Fruit fly (Drosophila melanogaster): ENCODE data around the gene CG5614.

Gene CG5614

DNA sequence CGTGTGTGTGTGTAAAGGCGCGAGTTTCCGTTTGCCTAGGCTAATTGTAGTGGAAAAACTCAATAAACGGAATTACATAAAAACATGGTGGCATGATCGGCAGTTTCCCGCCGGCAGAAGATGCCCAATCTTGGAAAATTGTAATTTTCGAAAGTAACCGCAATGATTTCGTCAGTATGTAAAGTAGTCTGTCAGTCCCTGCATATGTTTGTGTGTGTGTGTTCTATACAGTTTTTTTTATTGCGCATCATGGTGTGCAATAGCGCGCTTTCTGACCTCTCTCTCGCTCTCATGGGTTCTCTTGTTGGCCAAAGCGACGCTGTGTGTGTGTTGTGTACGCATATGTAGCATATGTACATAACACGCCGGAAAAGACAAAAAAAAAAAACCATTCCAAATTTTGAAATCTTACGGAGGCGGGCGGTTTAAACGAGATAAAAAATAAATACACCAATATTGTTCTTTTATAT is 14.7 kb downstream of the CG5614 start (continued):
- TF ChIP-seq chn (GFP tag; optimal IDR thresholded peaks at IDR 0.05) = peak; percentile 6
- no peak for TF ChIP-seq CG6175 (GFP tag; IDR thresholded peaks at IDR 0.05)
- TF ChIP-seq CG10321 (GFP tag; IDR thresholded peaks at IDR 0.05) = peak; percentile 69
- no peak for TF ChIP-seq amos (GFP tag; IDR thresholded peaks at IDR 0.05; ENCODE audit: partially characterized antibody)
- no peak for TF ChIP-seq CG31365 (tag; optimal IDR thresholded peaks at IDR 0.05)
- no peak for TF ChIP-seq oc (tag; optimal IDR thresholded peaks at IDR 0.05)
- peak; percentile 66 for TF ChIP-seq CG33213 (GFP tag; optimal IDR thresholded peaks at IDR 0.05)
- TF ChIP-seq CG8089 (GFP tag; optimal IDR thresholded peaks at IDR 0.05) = peak; percentile 30
- TF ChIP-seq grn (GFP tag; optimal IDR thresholded peaks at IDR 0.05) = no peak
- TF ChIP-seq slp2 (GFP tag; optimal IDR thresholded peaks at IDR 0.05) = peak; percentile 12
- 0 out of 3 replicates have a peak, but pooled peaks have one; percentile 18 for TF ChIP-seq CG11093 (GFP tag; IDR thresholded peaks at IDR 0.05)
- TF ChIP-seq HHEX (GFP tag; optimal IDR thresholded peaks at IDR 0.05) = peak; percentile 49
- TF ChIP-seq Blimp-1 (GFP tag; optimal IDR thresholded peaks at IDR 0.05) = peak; percentile 9
- TF ChIP-seq vvl (GFP tag; IDR thresholded peaks at IDR 0.05) = peak; percentile 52
- TF ChIP-seq CG2712 (tag; optimal IDR thresholded peaks at IDR 0.05) = peak; percentile 9
- 0 out of 2 replicates have a peak, but pooled peaks have one; percentile 21 for TF ChIP-seq rib (GFP tag; IDR thresholded peaks at IDR 0.05)
- no peak for TF ChIP-seq nerfin-2 (GFP tag; IDR thresholded peaks at IDR 0.05; ENCODE audit: partially characterized antibody)
- no peak for TF ChIP-seq CG9215 (GFP tag; IDR thresholded peaks at IDR 0.05)
- TF ChIP-seq pzg (GFP tag; optimal IDR thresholded peaks at IDR 0.05) = no peak
- TF ChIP-seq CG31224 (GFP tag; IDR thresholded peaks at IDR 0.05) = no peak
- no peak for TF ChIP-seq Sin3A (optimal IDR thresholded peaks at IDR 0.05)
- TF ChIP-seq CG4617 (GFP tag; optimal IDR thresholded peaks at IDR 0.05; ENCODE audit: borderline replicate concordance) = peak; percentile 30
- peak; percentile 83 for TF ChIP-seq CG13624 (GFP tag; optimal IDR thresholded peaks at IDR 0.05)
- no peak for TF ChIP-seq CG10959 (GFP tag; IDR thresholded peaks at IDR 0.05)
- TF ChIP-seq sob (GFP tag; IDR thresholded peaks at IDR 0.05) = peak; percentile 59
- peak; percentile 58 for TF ChIP-seq CG2120 (GFP tag; optimal IDR thresholded peaks at IDR 0.05)
- TF ChIP-seq Gsc (GFP tag; IDR thresholded peaks at IDR 0.05) = no peak
- peak; percentile 45 for TF ChIP-seq CG15514 (GFP tag; optimal IDR thresholded peaks at IDR 0.05)
- TF ChIP-seq CG7745 (tag; optimal IDR thresholded peaks at IDR 0.05) = peak; percentile 13
- 0 out of 2 replicates have a peak, but pooled peaks have one; percentile 25 for TF ChIP-seq CG5953 (GFP tag; IDR thresholded peaks at IDR 0.05)
- TF ChIP-seq gce (GFP tag; IDR thresholded peaks at IDR 0.05) = 0 out of 3 replicates have a peak, but pooled peaks have one; percentile 5
- no peak for TF ChIP-seq odd (GFP tag; optimal IDR thresholded peaks at IDR 0.05)
- no peak for TF ChIP-seq CG2202 (tag; optimal IDR thresholded peaks at IDR 0.05)
- peak; percentile 53 for TF ChIP-seq ewg (GFP tag; optimal IDR thresholded peaks at IDR 0.05)
- peak; percentile 4 for TF ChIP-seq vfl (GFP tag; optimal IDR thresholded peaks at IDR 0.05)
- peak; percentile 40; the same call in 1 of the 2 replicates for TF ChIP-seq seq (GFP tag; IDR thresholded peaks at IDR 0.05)
- no peak; the same call in 2 of the 3 replicates for TF ChIP-seq Opbp (GFP tag; IDR thresholded peaks at IDR 0.05; ENCODE audit: partially characterized antibody)
- peak; percentile 47 for TF ChIP-seq Mes4 (GFP tag; optimal IDR thresholded peaks at IDR 0.05)
- TF ChIP-seq CG17359 (tag; optimal IDR thresholded peaks at IDR 0.05) = peak; percentile 59
- no peak for TF ChIP-seq pum (GFP tag; optimal IDR thresholded peaks at IDR 0.05)
- peak; percentile 18 for TF ChIP-seq exex (tag; optimal IDR thresholded peaks at IDR 0.05)
- no peak for TF ChIP-seq klu (GFP tag; IDR thresholded peaks at IDR 0.05)
- TF ChIP-seq CG32532 (GFP tag; IDR thresholded peaks at IDR 0.05) = no peak
- no peak for TF ChIP-seq CG8765 (GFP tag; IDR thresholded peaks at IDR 0.05)
- no peak for TF ChIP-seq al (GFP tag; IDR thresholded peaks at IDR 0.05)
- TF ChIP-seq CG15696 (tag; optimal IDR thresholded peaks at IDR 0.05) = peak; percentile 6
- TF ChIP-seq CG15011 (GFP tag; optimal IDR thresholded peaks at IDR 0.05) = peak; percentile 23
- no peak for TF ChIP-seq TFAM (GFP tag; optimal IDR thresholded peaks at IDR 0.05)
- no peak for TF ChIP-seq Sry-β (GFP tag; optimal IDR thresholded peaks at IDR 0.05)
- peak; percentile 5 for TF ChIP-seq Abd-B (GFP tag; optimal IDR thresholded peaks at IDR 0.05)
- TF ChIP-seq H2.0 (GFP tag; IDR thresholded peaks at IDR 0.05) = 0 out of 2 replicates have a peak, but pooled peaks have one; percentile 15

All from whole organism, embryonic.